Worm (Caenorhabditis elegans) whole organism, late embryonic: ENCODE results near the gene nstp-10.

Source experiments
- C08G9.2 ChIP-seq: sonication (generic microtip); optimal IDR thresholded peaks from 2 replicates; lab custom pipeline; 2016; ENCODE audit warnings: mild to moderate bottlenecking, missing genetic modification characterization, moderate library complexity, missing compliant biosample characterization
- C38D4.7 ChIP-seq: fragments of 200-800 bp; sonication (Bioruptor generic); optimal IDR thresholded peaks from 2 replicates; lab custom pipeline; 2018; ENCODE audit warnings: mild to moderate bottlenecking, missing genetic modification characterization, moderate library complexity, missing compliant biosample characterization
- F13H6.1 ChIP-seq: sonication (generic microtip); optimal IDR thresholded peaks from 2 replicates; lab custom pipeline; 2016; ENCODE audit warnings: missing genetic modification characterization, missing compliant biosample characterization
- K09A11.1 ChIP-seq: sonication (generic microtip); optimal IDR thresholded peaks from 2 replicates; lab custom pipeline; 2017; ENCODE audit warnings: antibody characterized with exemption, mild to moderate bottlenecking, missing genetic modification characterization, missing compliant biosample characterization; ENCODE audit not compliant: insufficient read depth
- ahr-1 ChIP-seq: sonication (generic microtip); optimal IDR thresholded peaks from 2 replicates; lab custom pipeline; 2016; ENCODE audit warnings: missing genetic modification characterization, missing compliant biosample characterization
- ama-1 ChIP-seq: fragments of 150-350 bp; optimal IDR thresholded peaks from 2 replicates; lab custom pipeline; 2014
- ceh-14 ChIP-seq: sonication (generic microtip); optimal IDR thresholded peaks from 2 replicates; lab custom pipeline; 2016; ENCODE audit warnings: missing genotype, missing genetic modification characterization, missing compliant biosample characterization
- ceh-18 ChIP-seq: sonication (generic microtip); optimal IDR thresholded peaks from 2 replicates; lab custom pipeline; 2016; ENCODE audit warnings: missing genetic modification characterization, missing compliant biosample characterization
- ceh-19 ChIP-seq: fragments of 200-800 bp; sonication (Bioruptor generic); optimal IDR thresholded peaks from 2 replicates; lab custom pipeline; 2018; ENCODE audit warnings: mild to moderate bottlenecking, missing genetic modification characterization, missing compliant biosample characterization
- ceh-30 ChIP-seq: fragments of 150-350 bp; optimal IDR thresholded peaks from 2 replicates; lab custom pipeline; 2014; ENCODE audit warnings: missing biosample characterization, missing genetic modification characterization
- ceh-34 ChIP-seq: sonication (generic microtip); optimal IDR thresholded peaks from 2 replicates; lab custom pipeline; 2016; ENCODE audit warnings: mild to moderate bottlenecking, missing genetic modification characterization, missing compliant biosample characterization
- ceh-45 ChIP-seq: fragments of 200-800 bp; sonication (Bioruptor generic); IDR thresholded peaks from 2 replicates; pipeline ENCODE4 v1.3.6; 2022; ENCODE audit warnings: missing genetic modification reagents, missing genetic modification characterization, missing compliant biosample characterization
- ceh-48 ChIP-seq: sonication (generic microtip); optimal IDR thresholded peaks from 2 replicates; lab custom pipeline; 2016; ENCODE audit warnings: missing genetic modification characterization, inconsistent platforms, missing compliant biosample characterization
- ceh-6 ChIP-seq: fragments of 200-800 bp; sonication (Bioruptor generic); optimal IDR thresholded peaks from 2 replicates; lab custom pipeline; 2018; ENCODE audit warnings: mild to moderate bottlenecking, missing genetic modification characterization, missing compliant biosample characterization
- ceh-9 ChIP-seq: sonication (generic microtip); optimal IDR thresholded peaks from 2 replicates; lab custom pipeline; 2016; ENCODE audit warnings: mild to moderate bottlenecking, missing genetic modification characterization, inconsistent platforms, missing compliant biosample characterization
- che-1 ChIP-seq: sonication (generic microtip); optimal IDR thresholded peaks from 2 replicates; lab custom pipeline; 2016; ENCODE audit warnings: mild to moderate bottlenecking, missing genetic modification characterization, missing compliant biosample characterization
- dmd-4 ChIP-seq: sonication (generic microtip); optimal IDR thresholded peaks from 2 replicates; lab custom pipeline; 2016; ENCODE audit warnings: borderline replicate concordance, missing genetic modification characterization, missing compliant biosample characterization
- dve-1 ChIP-seq: sonication (generic microtip); optimal IDR thresholded peaks from 2 replicates; lab custom pipeline; 2017; ENCODE audit warnings: antibody characterized with exemption, mild to moderate bottlenecking, missing genetic modification characterization, missing compliant biosample characterization
- elt-2 ChIP-seq: sonication (generic microtip); optimal IDR thresholded peaks from 2 replicates; lab custom pipeline; 2016; ENCODE audit warnings: missing genetic modification reagents, missing genetic modification characterization, missing compliant biosample characterization
- ets-4 ChIP-seq: sonication (generic microtip); optimal IDR thresholded peaks from 2 replicates; lab custom pipeline; 2016; ENCODE audit warnings: missing genetic modification characterization, missing compliant biosample characterization
- eyg-1 ChIP-seq: sonication (generic microtip); optimal IDR thresholded peaks from 2 replicates; lab custom pipeline; 2016; ENCODE audit warnings: missing genotype, missing genetic modification characterization, missing compliant biosample characterization
- fax-1 ChIP-seq: sonication (generic microtip); optimal IDR thresholded peaks from 2 replicates; lab custom pipeline; 2016; ENCODE audit warnings: missing genotype, missing genetic modification characterization, missing compliant biosample characterization
- fkh-10 ChIP-seq: fragments of 150-350 bp; optimal IDR thresholded peaks from 2 replicates; lab custom pipeline; 2014; ENCODE audit warnings: missing biosample characterization, missing genetic modification reagents, missing genetic modification characterization
- fkh-6 ChIP-seq: sonication (generic microtip); optimal IDR thresholded peaks from 2 replicates; lab custom pipeline; 2016; ENCODE audit warnings: missing genetic modification characterization, missing compliant biosample characterization
- gmeb-2 ChIP-seq: sonication (generic microtip); optimal IDR thresholded peaks from 2 replicates; lab custom pipeline; 2016; ENCODE audit warnings: missing genetic modification characterization, inconsistent platforms, missing compliant biosample characterization
- hlh-30 ChIP-seq: sonication (generic microtip); optimal IDR thresholded peaks from 2 replicates; lab custom pipeline; 2017; ENCODE audit warnings: antibody characterized with exemption, missing genetic modification characterization, missing compliant biosample characterization; ENCODE audit not compliant: insufficient read depth
- hlh-6 ChIP-seq: sonication (generic microtip); optimal IDR thresholded peaks from 2 replicates; lab custom pipeline; 2016; ENCODE audit warnings: missing genotype, missing genetic modification characterization, missing compliant biosample characterization
- hlh-8 ChIP-seq: sonication (generic microtip); optimal IDR thresholded peaks from 2 replicates; lab custom pipeline; 2016; ENCODE audit warnings: missing genotype, missing genetic modification characterization, missing compliant biosample characterization
- lim-6 ChIP-seq: sonication (generic microtip); optimal IDR thresholded peaks from 2 replicates; lab custom pipeline; 2016; ENCODE audit warnings: missing genetic modification characterization, missing compliant biosample characterization
- lin-11 ChIP-seq: fragments of 200-800 bp; sonication (Bioruptor generic); optimal IDR thresholded peaks from 2 replicates; lab custom pipeline; 2018; ENCODE audit warnings: mild to moderate bottlenecking, missing genetic modification characterization, missing compliant biosample characterization
- madf-2 ChIP-seq: sonication (generic microtip); optimal IDR thresholded peaks from 2 replicates; lab custom pipeline; 2017; ENCODE audit warnings: missing genetic modification characterization, missing compliant biosample characterization
- nfya-1 ChIP-seq: sonication (generic microtip); optimal IDR thresholded peaks from 2 replicates; lab custom pipeline; 2017; ENCODE audit warnings: missing genetic modification characterization, mild to moderate bottlenecking, missing compliant biosample characterization, antibody characterized with exemption, moderate library complexity
- nhr-11 ChIP-seq: fragments of 150-350 bp; optimal IDR thresholded peaks from 2 replicates; lab custom pipeline; 2014; ENCODE audit warnings: missing biosample characterization, missing genetic modification characterization
- nhr-232 ChIP-seq: sonication (generic microtip); optimal IDR thresholded peaks from 2 replicates; lab custom pipeline; 2016; ENCODE audit warnings: missing genetic modification characterization, missing compliant biosample characterization
- npax-4 ChIP-seq: sonication (generic microtip); optimal IDR thresholded peaks from 2 replicates; lab custom pipeline; 2016; ENCODE audit warnings: missing genetic modification characterization, missing compliant biosample characterization
- odd-2 ChIP-seq: sonication (generic microtip); optimal IDR thresholded peaks from 2 replicates; lab custom pipeline; 2017; ENCODE audit warnings: antibody characterized with exemption, mild to moderate bottlenecking, missing genetic modification characterization, missing compliant biosample characterization
- pat-9 ChIP-seq: fragments of 200-800 bp; sonication (Bioruptor generic); optimal IDR thresholded peaks from 2 replicates; lab custom pipeline; 2018; ENCODE audit warnings: mild to moderate bottlenecking, missing genetic modification characterization, moderate library complexity, missing compliant biosample characterization
- pax-1 ChIP-seq: fragments of 150-350 bp; optimal IDR thresholded peaks from 2 replicates; lab custom pipeline; 2014; ENCODE audit warnings: missing biosample characterization, missing genetic modification characterization
- pha-2 ChIP-seq: sonication (generic microtip); optimal IDR thresholded peaks from 2 replicates; lab custom pipeline; 2017; ENCODE audit warnings: mild to moderate bottlenecking, missing genetic modification characterization, missing compliant biosample characterization
- pros-1 ChIP-seq: fragments of 150-350 bp; optimal IDR thresholded peaks from 2 replicates; lab custom pipeline; 2014; ENCODE audit warnings: missing biosample characterization, missing genetic modification reagents, missing genetic modification characterization
- ref-2 ChIP-seq: sonication (generic microtip); optimal IDR thresholded peaks from 2 replicates; lab custom pipeline; 2016; ENCODE audit warnings: missing genetic modification characterization, missing compliant biosample characterization
- rnt-1 ChIP-seq: sonication (generic microtip); optimal IDR thresholded peaks from 2 replicates; lab custom pipeline; 2016; ENCODE audit warnings: missing genetic modification characterization, missing compliant biosample characterization
- sdc-2 ChIP-seq: sonication (generic microtip); optimal IDR thresholded peaks from 2 replicates; lab custom pipeline; 2016; ENCODE audit warnings: missing genotype, missing genetic modification characterization, missing compliant biosample characterization
- sox-2 ChIP-seq: fragments of 200-800 bp; sonication (Bioruptor generic); IDR thresholded peaks from 2 replicates; pipeline ENCODE4 v1.3.6; 2022; ENCODE audit warnings: missing genetic modification reagents, missing genetic modification characterization, missing compliant biosample characterization
- syd-9 ChIP-seq: sonication (generic microtip); optimal IDR thresholded peaks from 2 replicates; lab custom pipeline; 2016; ENCODE audit warnings: mild to moderate bottlenecking, missing genetic modification characterization, moderate library complexity, missing compliant biosample characterization
- tbx-2 ChIP-seq: sonication (generic microtip); optimal IDR thresholded peaks from 2 replicates; lab custom pipeline; 2016; ENCODE audit warnings: missing genetic modification characterization, missing compliant biosample characterization
- ttx-3 ChIP-seq: sonication (generic microtip); optimal IDR thresholded peaks from 2 replicates; lab custom pipeline; 2016; ENCODE audit warnings: missing genetic modification reagents, missing genetic modification characterization, missing compliant biosample characterization
- unc-55 ChIP-seq: sonication (generic microtip); optimal IDR thresholded peaks from 2 replicates; lab custom pipeline; 2017; ENCODE audit warnings: missing biosample characterization, missing genetic modification reagents, missing genetic modification characterization
- ztf-16 ChIP-seq: sonication (generic microtip); optimal IDR thresholded peaks from 2 replicates; lab custom pipeline; 2017; ENCODE audit warnings: missing genetic modification characterization, missing compliant biosample characterization

The nstp-10 gene

DNA sequence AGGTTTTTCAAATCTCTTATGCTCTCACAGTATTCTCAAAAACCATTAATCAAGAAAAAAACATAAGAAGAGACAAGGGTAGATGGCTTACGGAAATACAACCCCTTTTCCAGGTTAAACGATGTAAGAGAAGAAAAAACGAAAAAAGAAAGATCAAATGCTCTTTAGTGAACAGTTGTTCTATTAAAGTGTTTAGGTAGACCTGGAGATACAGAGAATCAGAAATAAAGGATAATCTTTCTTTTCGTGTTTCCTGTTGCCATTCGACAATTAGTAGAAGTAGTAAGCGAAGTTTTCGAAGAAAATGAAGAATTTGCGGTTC lies 33.6 kb upstream of the nstp-10 start, which contains the start of gene K09G1.1:
TSS of gene K09G1.1 (plus strand) at position 223 of the 322 bp plus-strand sequence.
- TF ChIP-seq ets-4 (tag; lab: Kevin White, UChicago): no peak
- no peak for TF ChIP-seq fkh-10 (GFP tag; lab: Kevin White, UChicago)
- no peak for TF ChIP-seq eyg-1 (tag; lab: Kevin White, UChicago)
- no peak for TF ChIP-seq ama-1 (lab: Kevin White, UChicago)
- TF ChIP-seq elt-2 (tag; lab: Kevin White, UChicago): no peak
- no peak for TF ChIP-seq fkh-6 (tag; lab: Kevin White, UChicago)
- TF ChIP-seq gmeb-2 (tag; lab: Kevin White, UChicago): no peak
- TF ChIP-seq fax-1 (tag; lab: Kevin White, UChicago): no peak
- TF ChIP-seq ceh-9: no peak
- TF ChIP-seq che-1 (tag; lab: Kevin White, UChicago): no peak
- no peak for TF ChIP-seq ztf-16 (tag; lab: Kevin White, UChicago)
- TF ChIP-seq sdc-2 (tag; lab: Kevin White, UChicago): no peak
- no peak for TF ChIP-seq nhr-11 (tag; lab: Kevin White, UChicago)
- no peak for TF ChIP-seq pros-1 (tag; lab: Kevin White, UChicago)
- no peak for TF ChIP-seq ceh-19 (GFP tag; lab: Kevin White, UChicago)
- TF ChIP-seq ceh-30 (tag; lab: Kevin White, UChicago): no peak

DNA sequence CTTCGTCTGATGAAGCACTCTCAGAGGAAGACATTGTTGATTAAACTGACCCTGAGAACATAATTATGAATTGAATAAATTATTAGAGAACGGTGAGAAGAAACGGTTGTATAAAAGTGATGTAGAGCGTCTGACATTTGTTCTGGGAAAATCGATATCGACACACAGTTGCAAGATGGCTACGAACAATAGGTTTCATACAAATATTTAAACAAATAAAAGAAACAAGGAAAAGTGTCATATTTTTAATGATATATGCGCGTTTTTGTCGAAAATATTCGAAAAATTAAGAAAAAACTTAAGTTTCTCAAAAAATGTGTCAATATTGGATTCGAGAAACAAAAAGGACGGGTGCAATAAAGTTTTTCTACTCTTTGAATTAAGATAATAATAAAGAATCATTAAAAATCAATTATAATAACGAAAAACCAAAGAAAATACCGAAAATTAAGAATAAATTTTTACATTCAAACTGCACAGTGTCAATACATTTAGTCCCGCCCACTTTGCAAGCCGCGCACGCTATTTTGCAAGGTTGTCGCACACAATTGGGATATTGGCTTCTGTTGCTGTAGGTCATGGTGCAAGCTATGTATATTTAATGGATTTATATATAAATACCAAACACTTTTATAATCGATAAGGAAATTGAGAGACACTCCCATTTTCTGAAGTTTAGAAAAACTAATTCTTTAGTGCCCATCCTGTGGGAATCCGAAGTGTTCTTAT lies 33.1 kb upstream of the nstp-10 start, which contains the start of gene rtfo-1:
TSS of gene rtfo-1 (minus strand) at position 51 of the 729 bp plus-strand sequence.
- TF ChIP-seq dmd-4 (tag; lab: Kevin White, UChicago) (no peak), fkh-10 (GFP tag; lab: Kevin White, UChicago) (no peak), gmeb-2 (tag; lab: Kevin White, UChicago) (peak; percentile 12), lim-6 (tag; lab: Kevin White, UChicago) (no peak), ttx-3 (peak; percentile 46), syd-9 (peak; percentile 14), hlh-30 (tag; lab: Kevin White, UChicago) (no peak), eyg-1 (tag; lab: Kevin White, UChicago) (no peak), madf-2 (tag; lab: Kevin White, UChicago) (peak; percentile 30), odd-2 (tag; lab: Kevin White, UChicago) (peak; percentile 61), sox-2 (GFP tag; lab: Robert Waterston, UW) (no peak; the same call in 1 of the 2 replicates), ztf-16 (tag; lab: Kevin White, UChicago) (no peak), nhr-11 (tag; lab: Kevin White, UChicago) (no peak), nhr-232 (tag; lab: Kevin White, UChicago) (no peak), hlh-8 (tag; lab: Kevin White, UChicago) (peak; percentile 2), pax-1 (no peak), pat-9 (tag; lab: Kevin White, UChicago) (no peak), ceh-6 (no peak), ahr-1 (tag; lab: Kevin White, UChicago) (peak; percentile 28), fax-1 (tag; lab: Kevin White, UChicago) (peak; percentile 38), pha-2 (tag; lab: Kevin White, UChicago) (peak; percentile 61), ceh-18 (tag; lab: Kevin White, UChicago) (no peak), ceh-14 (tag; lab: Kevin White, UChicago) (peak; percentile 59), C08G9.2 (no peak), F13H6.1 (tag; lab: Kevin White, UChicago) (no peak), dve-1 (tag; lab: Kevin White, UChicago) (no peak), lin-11 (tag; lab: Kevin White, UChicago) (peak; percentile 32), hlh-6 (tag; lab: Kevin White, UChicago) (no peak), ceh-48 (tag; lab: Kevin White, UChicago) (peak; percentile 27), npax-4 (tag; lab: Kevin White, UChicago) (no peak), ceh-34 (tag; lab: Kevin White, UChicago) (peak; percentile 24), rnt-1 (no peak), unc-55 (GFP tag; lab: Kevin White, UChicago) (no peak), ceh-45 (GFP tag; lab: Robert Waterston, UW) (no peak), K09A11.1 (tag; lab: Kevin White, UChicago) (peak; percentile 75), tbx-2 (tag; lab: Kevin White, UChicago) (peak; percentile 46), C38D4.7 (GFP tag; lab: Kevin White, UChicago) (peak; percentile 43), che-1 (tag; lab: Kevin White, UChicago) (peak; percentile 44), nfya-1 (tag; lab: Kevin White, UChicago) (peak; percentile 72), ref-2 (tag; lab: Kevin White, UChicago) (peak; percentile 11)
